Fruit fly (Drosophila melanogaster): ENCODE measurements around the gene SWIP.

The SWIP gene

dm6 chrX:16286083-16286666 lies 27.3 kb upstream of the SWIP start, which contains the start of gene UQCR-14 (continued):
- no peak for TF ChIP-seq Rel (GFP tag; optimal IDR thresholded peaks at IDR 0.05)
- TF ChIP-seq Rel (tag; optimal IDR thresholded peaks at IDR 0.05): peak; percentile 18
- no peak for TF ChIP-seq lola (GFP tag; optimal IDR thresholded peaks at IDR 0.05)
- TF ChIP-seq foxo (GFP tag; optimal IDR thresholded peaks at IDR 0.05): peak in 1 of 2 experiments; percentile 42
- TF ChIP-seq N (GFP tag; optimal IDR thresholded peaks at IDR 0.05): no peak
- no peak for TF ChIP-seq Hr78 (GFP tag; optimal IDR thresholded peaks at IDR 0.05)
- no peak for TF ChIP-seq pan (optimal IDR thresholded peaks at IDR 0.05)

dm6 chrX:16288492-16288964 lies 25.0 kb upstream of the SWIP start, which contains the start of the genes CG32576 and caz:
Gene CG32576 (minus strand): TSS chrX:16288533.
Gene caz (plus strand): TSS chrX:16288810.
- TF ChIP-seq OdsH (GFP tag; optimal IDR thresholded peaks at IDR 0.05) (peak; percentile 50), Jra (GFP tag; optimal IDR thresholded peaks at IDR 0.05) (peak; percentile 29), N (GFP tag; optimal IDR thresholded peaks at IDR 0.05) (no peak), Dfd (GFP tag; optimal IDR thresholded peaks at IDR 0.05) (no peak), GATAd (GFP tag; optimal IDR thresholded peaks at IDR 0.05) (peak; percentile 49), sage (GFP tag; optimal IDR thresholded peaks at IDR 0.05) (peak; percentile 41), Myc (optimal IDR thresholded peaks at IDR 0.05) (peak; percentile 13), Rel (GFP tag; optimal IDR thresholded peaks at IDR 0.05) (no peak), Rel (tag; optimal IDR thresholded peaks at IDR 0.05) (peak; percentile 25), dl (GFP tag; optimal IDR thresholded peaks at IDR 0.05; ENCODE audit: insufficient read depth in 1 of 2, partially characterized antibody in 2 of 2) (no peak), psq (GFP tag; optimal IDR thresholded peaks at IDR 0.05) (peak; percentile 47), rgr (GFP tag; optimal IDR thresholded peaks at IDR 0.05) (peak; percentile 59), h (GFP tag; optimal IDR thresholded peaks at IDR 0.05) (peak; percentile 67), tai (GFP tag; optimal IDR thresholded peaks at IDR 0.05) (peak; percentile 72), Hr78 (GFP tag; optimal IDR thresholded peaks at IDR 0.05) (no peak), fru (GFP tag; optimal IDR thresholded peaks at IDR 0.05) (no peak), sv (GFP tag; optimal IDR thresholded peaks at IDR 0.05) (no peak), HLH106 (tag; optimal IDR thresholded peaks at IDR 0.05) (peak; percentile 52), jim (GFP tag; optimal IDR thresholded peaks at IDR 0.05) (no peak), foxo (GFP tag; optimal IDR thresholded peaks at IDR 0.05) (peak in 1 of 2 experiments; percentile 60), Hnf4 (GFP tag; optimal IDR thresholded peaks at IDR 0.05) (peak; percentile 63), br (GFP tag; optimal IDR thresholded peaks at IDR 0.05) (peak; percentile 41), pan (optimal IDR thresholded peaks at IDR 0.05) (no peak), CG9705 (GFP tag; optimal IDR thresholded peaks at IDR 0.05) (peak; percentile 40), Hr83 (GFP tag; optimal IDR thresholded peaks at IDR 0.05; ENCODE audit: poor library complexity, severe bottlenecking) (no peak), Sp1 (GFP tag; optimal IDR thresholded peaks at IDR 0.05) (peak; percentile 48), CG32264 (GFP tag; optimal IDR thresholded peaks at IDR 0.05) (no peak), brk (GFP tag; optimal IDR thresholded peaks at IDR 0.05) (peak; percentile 33), ey (GFP tag; optimal IDR thresholded peaks at IDR 0.05) (no peak), dsf (GFP tag; optimal IDR thresholded peaks at IDR 0.05; ENCODE audit: borderline replicate concordance) (peak; percentile 5), woc (GFP tag; optimal IDR thresholded peaks at IDR 0.05) (peak; percentile 8)

dm6 chrX:16288999-16289398 lies 24.5 kb upstream of the SWIP start:
- TF ChIP-seq HLH106 (tag; optimal IDR thresholded peaks at IDR 0.05) (no peak), tai (GFP tag; optimal IDR thresholded peaks at IDR 0.05) (no peak), br (GFP tag; optimal IDR thresholded peaks at IDR 0.05) (no peak), Abd-B (GFP tag; optimal IDR thresholded peaks at IDR 0.05) (no peak), OdsH (GFP tag; optimal IDR thresholded peaks at IDR 0.05) (no peak), brk (GFP tag; optimal IDR thresholded peaks at IDR 0.05) (no peak), Hr78 (GFP tag; optimal IDR thresholded peaks at IDR 0.05) (no peak), Rel (GFP tag; optimal IDR thresholded peaks at IDR 0.05) (no peak), Rel (tag; optimal IDR thresholded peaks at IDR 0.05) (no peak), ey (GFP tag; optimal IDR thresholded peaks at IDR 0.05) (no peak), CrebA (GFP tag; optimal IDR thresholded peaks at IDR 0.05; ENCODE audit: borderline replicate concordance) (no peak), CG9705 (GFP tag; optimal IDR thresholded peaks at IDR 0.05) (no peak), Hnf4 (GFP tag; optimal IDR thresholded peaks at IDR 0.05) (no peak), fru (GFP tag; optimal IDR thresholded peaks at IDR 0.05) (no peak), rgr (GFP tag; optimal IDR thresholded peaks at IDR 0.05) (no peak), Vsx2 (GFP tag; optimal IDR thresholded peaks at IDR 0.05; ENCODE audit: partially characterized antibody) (no peak), dmrt93B (GFP tag; optimal IDR thresholded peaks at IDR 0.05) (no peak), psq (GFP tag; optimal IDR thresholded peaks at IDR 0.05) (no peak)
